Fruit fly (Drosophila melanogaster) whole organism, pupa: ENCODE results near the gene U2af50.

Experiments used
- CG10348 ChIP-seq: fragments of 200-800 bp; sonication (Bioruptor generic); IDR thresholded peaks from 2 replicates; pipeline ENCODE4 v1.3.6; 2022; ENCODE audit warnings: missing biosample characterization, missing genetic modification characterization
- CG12605 ChIP-seq: fragments of 200-800 bp; sonication (Bioruptor generic); IDR thresholded peaks from 2 replicates; pipeline ENCODE4 v1.3.6; 2022; ENCODE audit warnings: missing biosample characterization, missing genetic modification characterization
- CG13204 ChIP-seq: fragments of 200-800 bp; sonication (Bioruptor generic); optimal IDR thresholded peaks from 2 replicates; lab custom pipeline; 2018; ENCODE audit warnings: missing biosample characterization, mild to moderate bottlenecking, missing genetic modification characterization, moderate library complexity
- CG14655 ChIP-seq: fragments of 200-800 bp; sonication (Bioruptor generic); optimal IDR thresholded peaks from 3 replicates; lab custom pipeline; 2017; ENCODE audit warnings: mild to moderate bottlenecking, missing biosample characterization, missing genetic modification reagents, missing genetic modification characterization
- CG15710 ChIP-seq: fragments of 200-800 bp; sonication (Bioruptor generic); optimal IDR thresholded peaks from 2 replicates; lab custom pipeline; 2018; ENCODE audit warnings: missing biosample characterization, mild to moderate bottlenecking, missing genetic modification characterization, moderate library complexity
- CG17806 ChIP-seq: fragments of 200-800 bp; sonication (Bioruptor generic); optimal IDR thresholded peaks from 2 replicates; lab custom pipeline; 2018; ENCODE audit warnings: missing biosample characterization, mild to moderate bottlenecking, missing genetic modification characterization, moderate library complexity
- CG32121 ChIP-seq: fragments of 200-800 bp; sonication (Bioruptor generic); IDR thresholded peaks from 2 replicates; pipeline ENCODE4 v1.3.6; 2022; ENCODE audit warnings: missing biosample characterization, missing genetic modification characterization
- CG34367 ChIP-seq: fragments of 200-800 bp; sonication (Bioruptor generic); optimal IDR thresholded peaks from 2 replicates; lab custom pipeline; 2018; ENCODE audit warnings: missing biosample characterization, mild to moderate bottlenecking, missing genetic modification characterization
- CG4496 ChIP-seq: fragments of 200-800 bp; sonication (Bioruptor generic); IDR thresholded peaks from 3 replicates; pipeline ENCODE4 v1.3.6; 2022; ENCODE audit warnings: missing biosample characterization, missing genetic modification characterization
- CG8159 ChIP-seq: fragments of 200-800 bp; sonication (Bioruptor generic); optimal IDR thresholded peaks from 3 replicates; lab custom pipeline; 2018; ENCODE audit warnings: missing biosample characterization, mild to moderate bottlenecking, missing genetic modification characterization, moderate library complexity
- CG8301 ChIP-seq: fragments of 200-800 bp; sonication (Bioruptor generic); optimal IDR thresholded peaks from 2 replicates; lab custom pipeline; 2018; ENCODE audit warnings: missing biosample characterization, mild to moderate bottlenecking, missing genetic modification characterization
- CG9948 ChIP-seq: fragments of 200-800 bp; sonication (Bioruptor generic); optimal IDR thresholded peaks from 2 replicates; lab custom pipeline; 2018; ENCODE audit warnings: missing biosample characterization, mild to moderate bottlenecking, missing genetic modification characterization, moderate library complexity
- D1 ChIP-seq: fragments of 200-800 bp; sonication (Bioruptor generic); optimal IDR thresholded peaks from 2 replicates; lab custom pipeline; 2018; ENCODE audit warnings: missing biosample characterization, mild to moderate bottlenecking, missing genetic modification characterization, moderate library complexity
- EcR ChIP-seq: fragments of 200-800 bp; sonication (Bioruptor generic); optimal IDR thresholded peaks from 3 replicates; lab custom pipeline; 2019; ENCODE audit warnings: missing biosample characterization, missing genetic modification characterization, mild to moderate bottlenecking, moderate library complexity, missing genetic modification reagents
- Ets98B ChIP-seq: fragments of 200-800 bp; sonication (Bioruptor generic); IDR thresholded peaks from 2 replicates; pipeline ENCODE4 v1.3.6; 2022; ENCODE audit warnings: missing biosample characterization, missing genetic modification characterization
- Pif1A ChIP-seq: fragments of 200-800 bp; sonication (Bioruptor generic); optimal IDR thresholded peaks from 3 replicates; lab custom pipeline; 2016; ENCODE audit warnings: missing biosample characterization, missing genetic modification characterization
- Pif1B ChIP-seq: fragments of 200-800 bp; sonication (Bioruptor generic); optimal IDR thresholded peaks from 3 replicates; lab custom pipeline; 2016; ENCODE audit warnings: missing biosample characterization, missing genetic modification characterization
- Snoo ChIP-seq: fragments of 200-800 bp; sonication (Bioruptor generic); optimal IDR thresholded peaks from 3 replicates; lab custom pipeline; 2017; ENCODE audit warnings: missing biosample characterization, mild to moderate bottlenecking, missing genetic modification characterization, inconsistent platforms
- fd96Ca ChIP-seq: fragments of 200-800 bp; sonication (Bioruptor generic); IDR thresholded peaks from 3 replicates; pipeline ENCODE4 v1.3.6; 2022; ENCODE audit warnings: missing biosample characterization, missing genetic modification characterization
- gl ChIP-seq: fragments of 200-800 bp; sonication (Bioruptor generic); optimal IDR thresholded peaks from 2 replicates; lab custom pipeline; 2018; ENCODE audit warnings: missing biosample characterization, mild to moderate bottlenecking, missing genetic modification characterization
- rn ChIP-seq: fragments of 200-800 bp; sonication (Bioruptor generic); IDR thresholded peaks from 2 replicates; pipeline ENCODE4 v1.3.6; 2022; ENCODE audit warnings: missing biosample characterization, missing genetic modification characterization

The U2af50 gene

DNA sequence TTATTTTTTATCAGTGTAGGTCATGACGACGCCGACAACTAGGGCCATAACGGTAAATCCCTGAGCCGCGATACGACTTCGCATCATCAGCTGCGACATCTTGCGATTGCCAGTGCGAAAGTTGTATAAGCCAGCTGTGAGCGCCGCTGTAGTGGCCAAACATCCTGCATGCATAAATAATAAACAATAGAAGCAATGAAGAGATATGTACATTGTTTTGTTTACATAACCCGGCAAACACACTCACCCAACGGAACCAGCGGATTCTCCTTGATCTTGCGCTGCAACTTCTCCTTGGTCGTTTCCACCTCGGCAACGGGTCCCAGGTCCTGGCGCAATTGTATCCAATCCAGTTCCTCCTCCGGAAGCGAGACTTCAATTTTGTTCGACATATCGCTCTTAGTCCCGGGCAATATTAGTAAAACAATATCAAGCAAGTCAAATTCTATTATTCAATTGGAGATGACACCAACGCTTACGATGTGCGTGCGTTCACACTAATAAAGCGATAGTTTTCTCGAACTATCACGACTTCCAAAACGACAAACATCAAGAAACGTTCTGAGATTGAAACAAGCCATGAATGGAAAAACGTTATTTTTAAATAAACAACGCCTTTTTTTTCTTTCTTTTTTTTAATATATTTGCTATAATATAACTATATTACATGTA, 27.1 kb downstream of the U2af50 start:
- TF ChIP-seq CG34367 (tag; lab: Kevin White, UChicago): no peak
- TF ChIP-seq CG10348 (GFP tag; lab: Robert Waterston, UW): no peak
- TF ChIP-seq CG12605 (GFP tag; lab: Robert Waterston, UW): no peak
- TF ChIP-seq Pif1A (GFP tag; lab: Kevin White, UChicago): no peak
- TF ChIP-seq fd96Ca (GFP tag; lab: Robert Waterston, UW): no peak

- TF ChIP-seq Snoo (tag; lab: Kevin White, UChicago) (no peak), CG12605 (GFP tag; lab: Robert Waterston, UW) (no peak), Ets98B (GFP tag; lab: Robert Waterston, UW) (no peak), CG32121 (GFP tag; lab: Robert Waterston, UW) (no peak)
Observed at dm6 chrX:16330659-16331058, 28.2 kb downstream of the U2af50 start, which contains the start of gene CG9919. Gene CG9919, minus strand, starts transcription at chrX:16330759.

DNA sequence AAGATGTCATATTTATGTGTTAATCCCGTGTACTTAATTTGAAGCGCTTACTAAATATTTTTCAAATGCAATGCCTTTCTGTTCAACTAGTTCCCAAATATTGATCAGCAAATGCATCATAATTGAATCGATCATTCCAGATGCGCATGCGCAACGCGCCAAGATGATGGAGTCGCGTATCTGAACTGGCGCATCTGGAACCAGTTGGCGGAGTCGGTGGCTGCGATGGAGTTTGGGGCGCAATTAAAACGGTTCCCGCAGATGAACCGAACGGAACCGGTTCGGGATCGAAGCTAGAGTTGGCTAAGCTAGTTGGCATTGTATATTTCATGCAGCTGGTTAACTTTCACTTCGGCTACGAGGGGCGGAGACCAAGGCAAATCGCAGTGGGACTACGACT, 33.4 kb downstream of the U2af50 start, which contains the start of gene CalpC:
CalpC (plus strand) TSS at position 292 of the 400 bp plus-strand sequence.
- no peak for TF ChIP-seq CG14655 (GFP tag; lab: Kevin White, UChicago)
- TF ChIP-seq CG34367 (tag; lab: Kevin White, UChicago): no peak
- no peak for TF ChIP-seq rn (GFP tag; lab: Robert Waterston, UW)
- no peak for TF ChIP-seq CG15710 (tag; lab: Kevin White, UChicago)
- no peak for TF ChIP-seq CG12605 (GFP tag; lab: Robert Waterston, UW)
- no peak for TF ChIP-seq EcR (GFP tag; lab: Kevin White, UChicago)
- TF ChIP-seq CG9948 (tag; lab: Kevin White, UChicago): no peak

- TF ChIP-seq Ets98B (GFP tag; lab: Robert Waterston, UW) (no peak), Pif1B (GFP tag; lab: Kevin White, UChicago) (no peak), CG34367 (tag; lab: Kevin White, UChicago) (no peak), CG14655 (GFP tag; lab: Kevin White, UChicago) (no peak)
Observed at dm6 chrX:16323536-16323935, 35.3 kb downstream of the U2af50 start.

DNA sequence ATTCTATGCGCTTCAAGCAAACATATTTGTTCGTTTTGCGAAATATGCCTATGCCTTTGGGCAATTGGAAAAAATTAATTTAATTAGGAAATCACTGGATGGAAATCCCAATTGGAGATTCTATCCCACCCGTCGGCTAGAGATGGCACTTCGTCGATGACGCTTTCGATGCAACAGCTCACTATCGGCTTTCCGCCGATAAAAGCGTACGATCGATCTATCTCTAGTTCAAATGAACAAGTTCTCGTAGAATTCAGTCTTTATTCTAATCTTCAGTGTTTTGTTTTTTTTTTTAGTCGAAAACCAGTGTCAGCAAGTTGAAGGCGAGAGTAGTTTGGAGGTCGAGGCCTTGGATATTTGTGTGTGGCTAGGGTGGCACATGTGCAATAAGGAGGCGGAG, 35.8 kb downstream of the U2af50 start, which contains the start of the genes CG9917 and CG32579:
CG9917 (minus strand) TSS at position 169 of the 400 bp plus-strand sequence.
CG32579 (plus strand) TSS at position 224 of the 400 bp plus-strand sequence.
- TF ChIP-seq CG8159 (tag; lab: Kevin White, UChicago): no peak
- TF ChIP-seq CG13204: no peak
- TF ChIP-seq rn (GFP tag; lab: Robert Waterston, UW): no peak
- TF ChIP-seq CG32121 (GFP tag; lab: Robert Waterston, UW): no peak
- no peak for TF ChIP-seq Ets98B (GFP tag; lab: Robert Waterston, UW)
- TF ChIP-seq CG9948 (tag; lab: Kevin White, UChicago): no peak
- TF ChIP-seq EcR (GFP tag; lab: Kevin White, UChicago): no peak
- no peak for TF ChIP-seq CG17806 (tag; lab: Kevin White, UChicago)
- TF ChIP-seq Pif1B (GFP tag; lab: Kevin White, UChicago): no peak
- no peak for TF ChIP-seq CG14655 (GFP tag; lab: Kevin White, UChicago)
- TF ChIP-seq CG4496 (GFP tag; lab: Robert Waterston, UW): no peak

DNA sequence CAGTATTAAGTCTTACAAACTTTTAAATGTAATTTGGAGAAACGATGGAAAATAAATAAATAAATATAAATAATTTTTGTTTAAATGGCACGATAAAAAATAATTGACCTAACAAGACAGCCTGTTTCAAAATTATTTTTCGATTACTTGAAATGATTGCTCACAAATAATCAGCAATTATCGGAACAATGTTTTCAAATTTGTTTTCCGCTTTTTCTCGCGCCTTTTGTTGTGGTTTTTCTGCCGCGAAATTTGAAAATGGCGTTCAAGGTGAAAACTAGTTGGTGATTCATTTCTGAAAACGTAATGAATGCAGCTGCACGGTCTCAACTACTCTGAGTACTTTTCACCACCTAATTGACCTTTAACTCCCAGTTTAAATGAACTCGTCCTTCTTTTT, 37.8 kb downstream of the U2af50 start:
- TF ChIP-seq gl (tag; lab: Kevin White, UChicago) (no peak), fd96Ca (GFP tag; lab: Robert Waterston, UW) (no peak), CG8301 (tag; lab: Kevin White, UChicago) (no peak), Pif1A (GFP tag; lab: Kevin White, UChicago) (no peak), CG12605 (GFP tag; lab: Robert Waterston, UW) (no peak), CG34367 (tag; lab: Kevin White, UChicago) (no peak), CG15710 (tag; lab: Kevin White, UChicago) (no peak)

DNA sequence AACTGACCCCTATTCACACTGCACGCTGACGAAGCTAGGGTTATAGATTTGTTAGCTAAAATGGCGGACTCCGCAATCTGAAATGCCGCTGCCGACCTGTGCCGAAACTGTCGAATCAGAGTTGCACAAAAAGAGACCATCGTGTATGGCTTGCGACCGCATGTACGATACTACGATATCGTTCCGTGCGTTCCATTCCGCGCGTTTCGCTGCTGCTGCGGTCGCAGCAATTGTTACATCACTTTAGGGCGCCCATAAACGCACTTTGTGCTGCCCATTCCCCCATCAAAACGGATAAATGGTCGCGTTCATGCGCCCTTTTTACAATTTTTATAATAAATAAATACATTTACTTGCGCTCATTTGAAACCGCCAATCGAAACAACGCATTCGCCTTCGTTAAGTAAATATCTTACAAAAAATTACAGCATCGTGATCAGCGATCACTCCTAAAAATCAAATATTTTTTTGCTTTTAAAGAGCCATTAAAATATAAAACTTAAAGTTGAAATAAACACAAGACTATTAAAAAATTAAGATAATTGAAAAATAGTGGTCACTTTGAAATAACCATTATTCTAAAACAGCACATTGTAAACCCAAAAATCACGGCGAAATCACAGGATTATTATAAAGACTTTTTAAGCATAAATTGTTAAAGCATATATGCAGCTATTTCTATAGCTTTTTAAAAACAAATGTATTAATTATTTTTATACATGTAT, 38.5 kb downstream of the U2af50 start, which contains the start of gene Cyp1:
Cyp1 (minus strand) TSS at position 174 of the 725 bp plus-strand sequence.
- TF ChIP-seq CG32121 (GFP tag; lab: Robert Waterston, UW) (no peak), gl (tag; lab: Kevin White, UChicago) (no peak), CG34367 (tag; lab: Kevin White, UChicago) (no peak), CG13204 (no peak), CG8301 (tag; lab: Kevin White, UChicago) (no peak), Pif1A (GFP tag; lab: Kevin White, UChicago) (no peak), CG15710 (tag; lab: Kevin White, UChicago) (no peak), CG10348 (GFP tag; lab: Robert Waterston, UW) (no peak), CG9948 (tag; lab: Kevin White, UChicago) (no peak), D1 (tag; lab: Kevin White, UChicago) (no peak), Snoo (tag; lab: Kevin White, UChicago) (peak; percentile 16), CG12605 (GFP tag; lab: Robert Waterston, UW) (peak; percentile 50), CG8159 (tag; lab: Kevin White, UChicago) (no peak), CG4496 (GFP tag; lab: Robert Waterston, UW) (peak; percentile 45; the same call in 1 of the 3 replicates), rn (GFP tag; lab: Robert Waterston, UW) (no peak), Ets98B (GFP tag; lab: Robert Waterston, UW) (peak; percentile 42), Pif1B (GFP tag; lab: Kevin White, UChicago) (peak; percentile 44), CG14655 (GFP tag; lab: Kevin White, UChicago) (no peak), fd96Ca (GFP tag; lab: Robert Waterston, UW) (peak; percentile 59; the same call in 2 of the 3 replicates), CG17806 (tag; lab: Kevin White, UChicago) (no peak), EcR (GFP tag; lab: Kevin White, UChicago) (peak; percentile 6)
